Fruit fly (Drosophila melanogaster) whole organism, embryonic: ENCODE measurements around the gene Cpsf100.

Experiments
- B-H1 ChIP-seq: fragments of 200-800 bp; sonication (Bioruptor generic); IDR thresholded peaks from 3 replicates; pipeline ENCODE4 v1.3.6; 2022; ENCODE audit warnings: missing biosample characterization, missing genetic modification characterization
- BEAF-32 ChIP-seq: fragments of 200-800 bp; sonication (Bioruptor generic); optimal IDR thresholded peaks from 3 replicates; lab custom pipeline; 2017; ENCODE audit warnings: missing biosample characterization, missing genetic modification characterization, mild to moderate bottlenecking, moderate library complexity, missing genetic modification reagents
- CG10321 ChIP-seq: fragments of 200-800 bp; sonication (Bioruptor generic); IDR thresholded peaks from 2 replicates; pipeline ENCODE4 v1.3.6; 2022; ENCODE audit warnings: missing biosample characterization, missing genetic modification characterization
- CG1233 ChIP-seq: fragments of 200-800 bp; sonication (Bioruptor generic); optimal IDR thresholded peaks from 4 replicates; lab custom pipeline; 2018; ENCODE audit warnings: missing biosample characterization, mild to moderate bottlenecking, missing genetic modification characterization
- CG13624 ChIP-seq: fragments of 200-800 bp; sonication (Bioruptor generic); optimal IDR thresholded peaks from 2 replicates; lab custom pipeline; 2016; ENCODE audit warnings: missing biosample characterization, missing genetic modification characterization
- CG14860 ChIP-seq: fragments of 200-800 bp; sonication (Bioruptor generic); IDR thresholded peaks from 3 replicates; pipeline ENCODE4 v1.3.6; 2022; ENCODE audit warnings: missing biosample characterization, missing genetic modification characterization; ENCODE audit not compliant: partially characterized antibody
- CG15514 ChIP-seq: fragments of 200-800 bp; sonication (Bioruptor generic); optimal IDR thresholded peaks from 3 replicates; lab custom pipeline; 2017; ENCODE audit warnings: missing biosample characterization, missing genetic modification characterization, mild to moderate bottlenecking, moderate library complexity, missing genetic modification reagents
- CG17361 ChIP-seq: fragments of 200-800 bp; sonication (Bioruptor generic); IDR thresholded peaks from 3 replicates; pipeline ENCODE4 v1.3.6; 2022; ENCODE audit warnings: missing biosample characterization, missing genetic modification characterization
- CG2116 ChIP-seq: fragments of 200-800 bp; sonication (Bioruptor generic); optimal IDR thresholded peaks from 3 replicates; lab custom pipeline; 2018; ENCODE audit warnings: missing biosample characterization, mild to moderate bottlenecking, missing genetic modification characterization
- CG34376 ChIP-seq: fragments of 200-800 bp; sonication (Bioruptor generic); optimal IDR thresholded peaks from 2 replicates; lab custom pipeline; 2018; ENCODE audit warnings: missing biosample characterization, mild to moderate bottlenecking, missing genetic modification characterization
- CG4617 ChIP-seq: fragments of 200-800 bp; sonication (Bioruptor generic); optimal IDR thresholded peaks from 3 replicates; lab custom pipeline; 2016; ENCODE audit warnings: missing biosample characterization, missing genetic modification characterization, borderline replicate concordance
- CG5245 ChIP-seq: fragments of 200-800 bp; sonication (Bioruptor generic); optimal IDR thresholded peaks from 3 replicates; lab custom pipeline; 2016; ENCODE audit warnings: missing biosample characterization, missing genetic modification characterization
- CG6272 ChIP-seq: fragments of 200-800 bp; sonication (Bioruptor generic); IDR thresholded peaks from 2 replicates; pipeline ENCODE4 v1.3.6; 2022; ENCODE audit warnings: missing biosample characterization, missing genetic modification characterization
- CG8765 ChIP-seq: fragments of 200-800 bp; sonication (Bioruptor generic); IDR thresholded peaks from 2 replicates; pipeline ENCODE4 v1.3.6; 2022; ENCODE audit warnings: missing biosample characterization, missing genetic modification characterization
- Deaf1 ChIP-seq: fragments of 200-800 bp; optimal IDR thresholded peaks from 3 replicates; lab custom pipeline; 2019; ENCODE audit warnings: missing biosample characterization, mild to moderate bottlenecking, missing genetic modification characterization, moderate library complexity
- E2f2 ChIP-seq: fragments of 200-800 bp; sonication (Bioruptor generic); IDR thresholded peaks from 2 replicates; pipeline ENCODE4 v1.3.6; 2022; ENCODE audit warnings: missing biosample characterization, missing genetic modification characterization
- Ets97D ChIP-seq: fragments of 200-800 bp; sonication (Bioruptor generic); optimal IDR thresholded peaks from 3 replicates; lab custom pipeline; 2016; ENCODE audit warnings: missing biosample characterization, missing genetic modification characterization
- Fer1 ChIP-seq: fragments of 200-800 bp; sonication (Bioruptor generic); optimal IDR thresholded peaks from 2 replicates; lab custom pipeline; 2017; ENCODE audit warnings: missing biosample characterization, mild to moderate bottlenecking, missing genetic modification characterization
- GATAe ChIP-seq: fragments of 200-800 bp; sonication (Bioruptor generic); conservative IDR thresholded peaks from 2 replicates; pipeline ENCODE4 v1.3.6; 2022; ENCODE audit warnings: missing biosample characterization, missing genetic modification characterization
- H2.0 ChIP-seq: fragments of 200-800 bp; sonication (Bioruptor generic); IDR thresholded peaks from 2 replicates; pipeline ENCODE4 v1.3.6; 2022; ENCODE audit warnings: missing biosample characterization, missing genetic modification characterization
- HLH4C ChIP-seq: fragments of 200-800 bp; sonication (Bioruptor generic); IDR thresholded peaks from 3 replicates; pipeline ENCODE4 v1.3.6; 2022; ENCODE audit warnings: missing biosample characterization, missing genetic modification characterization; ENCODE audit not compliant: partially characterized antibody
- Nf-YC ChIP-seq: fragments of 200-800 bp; optimal IDR thresholded peaks from 3 replicates; lab custom pipeline; 2019; ENCODE audit warnings: missing biosample characterization, mild to moderate bottlenecking, missing genetic modification characterization, moderate library complexity
- NfI ChIP-seq: fragments of 200-800 bp; sonication (Bioruptor generic); optimal IDR thresholded peaks from 3 replicates; lab custom pipeline; 2018; ENCODE audit warnings: missing biosample characterization, mild to moderate bottlenecking, missing genetic modification characterization, moderate library complexity
- Ravus ChIP-seq: fragments of 200-800 bp; sonication (Bioruptor generic); IDR thresholded peaks from 2 replicates; pipeline ENCODE4 v1.3.6; 2022; ENCODE audit warnings: missing biosample characterization, missing genetic modification characterization
- Rfx ChIP-seq: fragments of 200-800 bp; sonication (Bioruptor generic); IDR thresholded peaks from 2 replicates; pipeline ENCODE4 v1.3.6; 2022; ENCODE audit warnings: missing biosample characterization, missing genetic modification characterization
- amos ChIP-seq: fragments of 200-800 bp; sonication (Bioruptor generic); IDR thresholded peaks from 2 replicates; pipeline ENCODE4 v1.3.6; 2022; ENCODE audit warnings: missing biosample characterization, missing genetic modification characterization; ENCODE audit not compliant: partially characterized antibody
- bbx ChIP-seq: fragments of 200-800 bp; sonication (Bioruptor generic); IDR thresholded peaks from 2 replicates; pipeline ENCODE4 v1.3.6; 2022; ENCODE audit warnings: missing biosample characterization, missing genetic modification characterization; ENCODE audit not compliant: partially characterized antibody
- crol ChIP-seq: fragments of 200-800 bp; sonication (Bioruptor generic); IDR thresholded peaks from 2 replicates; pipeline ENCODE4 v1.3.6; 2022; ENCODE audit warnings: missing biosample characterization, missing genetic modification characterization
- dpn ChIP-seq, 2 experiments: fragments of 200-800 bp; sonication (Bioruptor generic); optimal IDR thresholded peaks; 3 replicates each; lab custom pipeline; 2016; ENCODE audit warnings: missing biosample characterization in 2 of 2, missing genetic modification characterization in 2 of 2
- ftz-f1 ChIP-seq: fragments of 200-800 bp; sonication (Bioruptor generic); optimal IDR thresholded peaks from 2 replicates; lab custom pipeline; 2016; ENCODE audit warnings: missing biosample characterization, missing genetic modification characterization
- grn ChIP-seq: fragments of 200-800 bp; sonication (Bioruptor generic); optimal IDR thresholded peaks from 3 replicates; lab custom pipeline; 2017; ENCODE audit warnings: missing biosample characterization, missing genetic modification characterization
- gro ChIP-seq: fragments of 200-800 bp; sonication (Bioruptor generic); optimal IDR thresholded peaks from 2 replicates; lab custom pipeline; 2016; ENCODE audit warnings: missing biosample characterization, missing genetic modification characterization
- hkb ChIP-seq, 2 experiments: fragments of 200-800 bp in 1 of 2; fragments of >200 bp in 1 of 2; sonication (Bioruptor generic) in 1 of 2; IDR thresholded peaks in 1 of 2; optimal IDR thresholded peaks in 1 of 2; 2 replicates each; pipeline versions ENCODE4 v1.3.6 to Lab custom; 2017 to 2022; ENCODE audit warnings: missing biosample characterization in 1 of 2, missing genetic modification characterization in 1 of 2
- ind ChIP-seq: fragments of 200-800 bp; sonication (Bioruptor generic); optimal IDR thresholded peaks from 3 replicates; lab custom pipeline; 2016; ENCODE audit warnings: missing biosample characterization, missing genetic modification characterization
- maf-S ChIP-seq: fragments of 200-800 bp; sonication (Bioruptor generic); optimal IDR thresholded peaks from 2 replicates; lab custom pipeline; 2016; ENCODE audit warnings: missing biosample characterization, missing genetic modification characterization
- mirr ChIP-seq: fragments of 200-800 bp; sonication (Bioruptor generic); optimal IDR thresholded peaks from 3 replicates; lab custom pipeline; 2018; ENCODE audit warnings: missing biosample characterization, mild to moderate bottlenecking, missing genetic modification characterization
- mld ChIP-seq: fragments of 200-800 bp; sonication (Bioruptor generic); IDR thresholded peaks from 3 replicates; pipeline ENCODE4 v1.3.6; 2022; ENCODE audit warnings: missing biosample characterization, missing genetic modification characterization; ENCODE audit not compliant: partially characterized antibody
- nerfin-2 ChIP-seq: fragments of 200-800 bp; sonication (Bioruptor generic); IDR thresholded peaks from 2 replicates; pipeline ENCODE4 v1.3.6; 2022; ENCODE audit warnings: missing biosample characterization, missing genetic modification characterization; ENCODE audit not compliant: partially characterized antibody
- org-1 ChIP-seq: fragments of 200-800 bp; sonication (Bioruptor generic); optimal IDR thresholded peaks from 2 replicates; lab custom pipeline; 2017; ENCODE audit warnings: missing biosample characterization, missing genetic modification characterization
- pzg ChIP-seq: fragments of 200-800 bp; sonication (Bioruptor generic); optimal IDR thresholded peaks from 3 replicates; lab custom pipeline; 2018; ENCODE audit warnings: missing biosample characterization, mild to moderate bottlenecking, missing genetic modification characterization, moderate library complexity
- sd ChIP-seq: fragments of 200-800 bp; sonication (Bioruptor generic); optimal IDR thresholded peaks from 3 replicates; lab custom pipeline; 2018; ENCODE audit warnings: missing biosample characterization, mild to moderate bottlenecking, missing genetic modification characterization, moderate library complexity
- slbo ChIP-seq: fragments of 200-800 bp; sonication (Bioruptor generic); IDR thresholded peaks from 2 replicates; pipeline ENCODE4 v1.3.6; 2022; ENCODE audit warnings: missing biosample characterization, missing genetic modification characterization
- stwl ChIP-seq: fragments of 200-800 bp; sonication (Bioruptor generic); optimal IDR thresholded peaks from 3 replicates; lab custom pipeline; 2018; ENCODE audit warnings: missing biosample characterization, mild to moderate bottlenecking, missing genetic modification characterization, moderate library complexity
- sug ChIP-seq: fragments of 200-800 bp; optimal IDR thresholded peaks from 2 replicates; lab custom pipeline; 2019; ENCODE audit warnings: missing biosample characterization, mild to moderate bottlenecking, missing genetic modification characterization, moderate library complexity
- wek ChIP-seq: fragments of 200-800 bp; sonication (Bioruptor generic); optimal IDR thresholded peaks from 3 replicates; lab custom pipeline; 2018; ENCODE audit warnings: missing biosample characterization, mild to moderate bottlenecking, missing genetic modification characterization, moderate library complexity
- zen ChIP-seq: fragments of 200-800 bp; sonication (Bioruptor generic); optimal IDR thresholded peaks from 3 replicates; lab custom pipeline; 2018; ENCODE audit warnings: missing biosample characterization, mild to moderate bottlenecking, missing genetic modification characterization, moderate library complexity

Gene Cpsf100

dm6 chr3R:29055710-29056109 is 21.3 kb downstream of the Cpsf100 start, which contains the start of gene Sirt7 (continued):
- no peak for TF ChIP-seq CG17361 (GFP tag; lab: Robert Waterston, UW)
- TF ChIP-seq H2.0 (GFP tag; lab: Robert Waterston, UW), result no peak
- no peak for TF ChIP-seq gro
- TF ChIP-seq HLH4C (GFP tag; lab: Robert Waterston, UW), result peak; percentile 93
- TF ChIP-seq NfI (GFP tag; lab: Kevin White, UChicago), result no peak
- no peak for TF ChIP-seq CG13624 (GFP tag; lab: Kevin White, UChicago)
- TF ChIP-seq ind (GFP tag; lab: Kevin White, UChicago), result no peak
- no peak for TF ChIP-seq Nf-YC

- TF ChIP-seq crol (GFP tag; lab: Robert Waterston, UW) (0 out of 2 replicates have a peak, but pooled peaks have one; percentile 14), grn (GFP tag; lab: Kevin White, UChicago) (peak; percentile 21), sug (tag; lab: Kevin White, UChicago) (peak; percentile 5), slbo (GFP tag; lab: Robert Waterston, UW) (no peak), CG17361 (GFP tag; lab: Robert Waterston, UW) (no peak), sd (tag; lab: Kevin White, UChicago) (peak; percentile 66), GATAe (GFP tag; lab: Robert Waterston, UW) (peak; percentile 70), CG34376 (peak; percentile 5), CG10321 (GFP tag; lab: Robert Waterston, UW) (no peak)
- TF ChIP-seq, all 482 proteins: peak for 6
Observed at dm6 chr3R:29059385-29059784, 25.0 kb downstream of the Cpsf100 start.

dm6 chr3R:29062717-29063206 is 28.4 kb downstream of the Cpsf100 start, which contains the start of the genes Cul5 and Bicra:
TSS of gene Cul5 (minus strand) at chr3R:29062975.
TSS of gene Bicra (plus strand) at chr3R:29063040.
- TF ChIP-seq E2f2 (GFP tag; lab: Robert Waterston, UW), result 0 out of 2 replicates have a peak, but pooled peaks have one; percentile 57
- no peak for TF ChIP-seq Deaf1 (tag; lab: Kevin White, UChicago)
- peak; percentile 95 for TF ChIP-seq amos (GFP tag; lab: Robert Waterston, UW)
- peak; percentile 4 for TF ChIP-seq mirr (GFP tag; lab: Kevin White, UChicago)
- peak; percentile 11; the same call in 1 of the 2 replicates for TF ChIP-seq CG6272
- no peak for TF ChIP-seq maf-S (GFP tag; lab: Kevin White, UChicago)
- no peak for TF ChIP-seq org-1
- TF ChIP-seq gro, result peak; percentile 76
- TF ChIP-seq CG2116, result peak; percentile 63
- peak; percentile 95 for TF ChIP-seq nerfin-2 (GFP tag; lab: Robert Waterston, UW)
- peak; percentile 1 for TF ChIP-seq ftz-f1
- TF ChIP-seq Rfx, result 0 out of 2 replicates have a peak, but pooled peaks have one; percentile 6
- no peak for TF ChIP-seq Ravus (GFP tag; lab: Robert Waterston, UW)
- TF ChIP-seq CG5245 (GFP tag; lab: Kevin White, UChicago), result no peak
- peak; percentile 88; the same call in 2 of the 3 replicates for TF ChIP-seq mld
- TF ChIP-seq Ets97D (GFP tag; lab: Kevin White, UChicago), result peak; percentile 16
- no peak for TF ChIP-seq B-H1 (GFP tag; lab: Robert Waterston, UW)
- TF ChIP-seq stwl (tag; lab: Kevin White, UChicago), result peak; percentile 72
- no peak for TF ChIP-seq Fer1
- peak; percentile 22 for TF ChIP-seq zen
- TF ChIP-seq CG1233 (GFP tag; lab: Kevin White, UChicago), result no peak
- TF ChIP-seq CG4617 (GFP tag; lab: Kevin White, UChicago), result peak; percentile 98
- TF ChIP-seq hkb (optimal IDR thresholded peaks at IDR 0.05; lab: Kevin White, UChicago), result peak; percentile 59
- TF ChIP-seq hkb (GFP tag; IDR thresholded peaks at IDR 0.05; lab: Robert Waterston, UW), result no peak
- TF ChIP-seq wek (GFP tag; lab: Kevin White, UChicago), result peak; percentile 48
- TF ChIP-seq dpn (GFP tag; optimal IDR thresholded peaks at IDR 0.05; lab: Kevin White, UChicago), result peak in 1 of 2 experiments; percentile 5
- peak; percentile 95 for TF ChIP-seq bbx
- TF ChIP-seq BEAF-32 (GFP tag; lab: Kevin White, UChicago), result peak; percentile 87
- peak; percentile 86 for TF ChIP-seq pzg
- peak; percentile 91 for TF ChIP-seq CG14860 (GFP tag; lab: Robert Waterston, UW)
- TF ChIP-seq CG15514 (GFP tag; lab: Kevin White, UChicago), result peak; percentile 32
- no peak for TF ChIP-seq CG8765 (GFP tag; lab: Robert Waterston, UW)
